Fruit fly (Drosophila melanogaster) Kc167 (cell line): ENCODE results near the gene robo2.

Experiments
- Myc ChIP-seq: fragments of >200 bp; optimal IDR thresholded peaks from 2 replicates; lab custom pipeline; 2017; ENCODE audit warnings: missing external identifiers
- h ChIP-seq: fragments of >200 bp; optimal IDR thresholded peaks from 3 replicates; lab custom pipeline; 2018; ENCODE audit warnings: missing external identifiers
- psq ChIP-seq: fragments of >200 bp; optimal IDR thresholded peaks from 2 replicates; lab custom pipeline; 2017; ENCODE audit warnings: missing external identifiers

- TF ChIP-seq Myc (lab: Kevin White, UChicago) (no peak), h (lab: Kevin White, UChicago) (no peak), psq (lab: Kevin White, UChicago) (no peak)
Observed at dm6 chr2L:1341995-1342394, 78.3 kb downstream of the robo2 start, which contains the start of gene CG33923.
